Worm (Caenorhabditis elegans) whole organism, L2 larva: ENCODE measurements around the gene Y54G2A.45.

ENCODE experiments used
- C34F6.9 ChIP-seq: fragments of 150-350 bp; optimal IDR thresholded peaks from 2 replicates; lab custom pipeline; 2014; ENCODE audit warnings: missing biosample characterization, missing genetic modification characterization
- F13H6.1 ChIP-seq: sonication (generic microtip); optimal IDR thresholded peaks from 2 replicates; lab custom pipeline; 2016; ENCODE audit warnings: missing genetic modification characterization, missing compliant biosample characterization
- R02D3.7 ChIP-seq: fragments of 150-350 bp; optimal IDR thresholded peaks from 2 replicates; lab custom pipeline; 2014; ENCODE audit warnings: missing biosample characterization, missing genetic modification characterization
- alr-1 ChIP-seq: fragments of 150-350 bp; optimal IDR thresholded peaks from 2 replicates; lab custom pipeline; 2014; ENCODE audit warnings: missing biosample characterization, missing genetic modification characterization
- blmp-1 ChIP-seq: sonication (generic microtip); optimal IDR thresholded peaks from 2 replicates; lab custom pipeline; 2017; ENCODE audit warnings: missing genetic modification characterization, mild to moderate bottlenecking, missing compliant biosample characterization, antibody characterized with exemption, moderate library complexity; ENCODE audit not compliant: insufficient read depth
- ceh-82 ChIP-seq: fragments of 150-350 bp; optimal IDR thresholded peaks from 2 replicates; lab custom pipeline; 2014; ENCODE audit warnings: missing biosample characterization, missing genetic modification characterization
- crh-2 ChIP-seq: sonication (generic microtip); optimal IDR thresholded peaks from 2 replicates; lab custom pipeline; 2017; ENCODE audit warnings: missing biosample characterization, missing genetic modification characterization
- dmd-4 ChIP-seq: sonication (generic microtip); optimal IDR thresholded peaks from 2 replicates; lab custom pipeline; 2017; ENCODE audit warnings: missing biosample characterization, missing genetic modification characterization
- egl-27 ChIP-seq: sonication (generic microtip); optimal IDR thresholded peaks from 3 replicates; lab custom pipeline; 2017; ENCODE audit warnings: missing biosample characterization, missing genetic modification reagents, missing genetic modification characterization
- elt-1 ChIP-seq: fragments of 150-350 bp; optimal IDR thresholded peaks from 2 replicates; lab custom pipeline; 2014; ENCODE audit warnings: missing biosample characterization, missing genetic modification characterization
- fos-1 ChIP-seq: fragments of 150-350 bp; optimal IDR thresholded peaks from 2 replicates; lab custom pipeline; 2014; ENCODE audit warnings: missing biosample characterization, missing genetic modification characterization
- gmeb-1 ChIP-seq: fragments of 150-350 bp; optimal IDR thresholded peaks from 2 replicates; lab custom pipeline; 2014; ENCODE audit warnings: missing biosample characterization, missing genetic modification characterization
- lin-13 ChIP-seq: fragments of 150-350 bp; optimal IDR thresholded peaks from 2 replicates; lab custom pipeline; 2014; ENCODE audit warnings: missing biosample characterization, missing genetic modification reagents, missing genetic modification characterization
- lin-39 ChIP-seq: fragments of 150-350 bp; optimal IDR thresholded peaks from 2 replicates; lab custom pipeline; 2014; ENCODE audit warnings: missing biosample characterization, missing genetic modification reagents, missing genetic modification characterization
- lsy-2 ChIP-seq, 2 experiments: fragments of 150-350 bp in 1 of 2; sonication (generic microtip) in 1 of 2; optimal IDR thresholded peaks; 2 replicates each; lab custom pipeline; 2014 to 2017; ENCODE audit warnings: missing biosample characterization in 2 of 2, missing genetic modification characterization in 2 of 2
- mab-5 ChIP-seq: fragments of 150-350 bp; optimal IDR thresholded peaks from 2 replicates; lab custom pipeline; 2014; ENCODE audit warnings: missing biosample characterization, missing genetic modification characterization
- mdl-1 ChIP-seq, 2 experiments: fragments of 150-350 bp in 1 of 2; sonication (generic microtip) in 1 of 2; optimal IDR thresholded peaks; 2 replicates each; lab custom pipeline; 2017; ENCODE audit warnings: missing biosample characterization in 2 of 2, missing genetic modification characterization in 2 of 2
- nhr-12 ChIP-seq: fragments of 150-350 bp; optimal IDR thresholded peaks from 2 replicates; lab custom pipeline; 2014; ENCODE audit warnings: missing biosample characterization, missing genetic modification characterization
- nhr-21 ChIP-seq: fragments of 150-350 bp; optimal IDR thresholded peaks from 2 replicates; lab custom pipeline; 2014; ENCODE audit warnings: missing biosample characterization, missing genetic modification characterization
- nhr-237 ChIP-seq: fragments of 150-350 bp; optimal IDR thresholded peaks from 2 replicates; lab custom pipeline; 2014; ENCODE audit warnings: missing biosample characterization, missing genetic modification characterization
- nhr-25 ChIP-seq: fragments of 150-350 bp; sonication (generic microtip); optimal IDR thresholded peaks from 3 replicates; lab custom pipeline; 2014; ENCODE audit warnings: missing biosample characterization, missing genetic modification characterization
- nhr-6 ChIP-seq: fragments of 150-350 bp; optimal IDR thresholded peaks from 2 replicates; lab custom pipeline; 2014; ENCODE audit warnings: missing biosample characterization, missing genetic modification characterization
- peb-1 ChIP-seq: fragments of 150-350 bp; optimal IDR thresholded peaks from 2 replicates; lab custom pipeline; 2014; ENCODE audit warnings: missing biosample characterization, missing genetic modification characterization
- sem-4 ChIP-seq: fragments of 150-350 bp; optimal IDR thresholded peaks from 2 replicates; lab custom pipeline; 2014; ENCODE audit warnings: missing biosample characterization, missing genetic modification reagents, missing genetic modification characterization
- skn-1 ChIP-seq: sonication (generic microtip); optimal IDR thresholded peaks from 2 replicates; lab custom pipeline; 2017; ENCODE audit warnings: missing biosample characterization, missing genetic modification characterization
- sma-3 ChIP-seq: sonication (generic microtip); optimal IDR thresholded peaks from 2 replicates; lab custom pipeline; 2016; ENCODE audit warnings: missing genetic modification reagents, missing genetic modification characterization, missing compliant biosample characterization
- sma-9 ChIP-seq, 2 experiments: fragments of 150-350 bp in 1 of 2; sonication (generic microtip) in 1 of 2; optimal IDR thresholded peaks; 2 replicates each; lab custom pipeline; 2014 to 2016; ENCODE audit warnings: missing genetic modification characterization in 2 of 2, mild to moderate bottlenecking in 1 of 2, missing biosample characterization in 1 of 2, missing compliant biosample characterization in 1 of 2, missing genetic modification reagents in 1 of 2, moderate library complexity in 1 of 2
- snpc-4 ChIP-seq: fragments of 150-350 bp; optimal IDR thresholded peaks from 2 replicates; lab custom pipeline; 2014; ENCODE audit warnings: missing biosample characterization, missing genetic modification characterization
- unc-39 ChIP-seq: fragments of 150-350 bp; optimal IDR thresholded peaks from 2 replicates; lab custom pipeline; 2014; ENCODE audit warnings: missing biosample characterization, missing genetic modification characterization
- unc-55 ChIP-seq: fragments of 150-350 bp; sonication (generic microtip); optimal IDR thresholded peaks from 3 replicates; lab custom pipeline; 2014; ENCODE audit warnings: missing biosample characterization, missing genetic modification reagents, missing genetic modification characterization
- ztf-1 ChIP-seq: fragments of 200-800 bp; sonication (Bioruptor generic); conservative IDR thresholded peaks from 2 replicates; pipeline ENCODE4 v1.3.6; 2022; ENCODE audit warnings: missing genetic modification characterization, missing compliant biosample characterization

Y54G2A.45 gene

DNA sequence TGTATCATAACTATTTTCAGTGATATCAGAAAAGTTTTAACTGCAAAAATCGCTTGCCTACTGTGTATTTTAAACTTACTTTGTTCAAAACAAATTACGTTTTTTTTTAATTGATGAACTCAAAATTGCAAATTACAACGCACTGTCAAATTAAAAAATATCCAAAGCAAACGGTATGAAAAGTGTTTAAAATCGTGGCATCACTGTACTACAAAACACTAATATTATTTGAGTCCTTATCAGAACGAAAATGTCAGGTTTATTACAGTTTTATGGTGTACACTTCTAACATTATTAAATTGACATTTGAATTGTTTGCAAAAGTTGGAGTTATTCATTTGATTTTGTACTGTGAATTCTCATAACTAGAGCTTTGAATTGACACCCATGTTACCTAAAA lies 35.6 kb downstream of the Y54G2A.45 start, which contains the start of gene clec-83:
Gene clec-83 (minus strand): TSS at position 213 of the 400 bp plus-strand sequence.
- TF ChIP-seq sma-3: no peak
- no peak for TF ChIP-seq unc-39 (tag; lab: Kevin White, UChicago)
- no peak for TF ChIP-seq nhr-12
- no peak for TF ChIP-seq F13H6.1
- no peak for TF ChIP-seq sma-9 (GFP tag; optimal IDR thresholded peaks at IDR 0.05; lab: Kevin White, UChicago)
- TF ChIP-seq sma-9 (tag; optimal IDR thresholded peaks at IDR 0.05; lab: Kevin White, UChicago): no peak
- no peak for TF ChIP-seq alr-1 (tag; lab: Kevin White, UChicago)
- peak; percentile 39 for TF ChIP-seq fos-1 (tag; lab: Kevin White, UChicago)

DNA sequence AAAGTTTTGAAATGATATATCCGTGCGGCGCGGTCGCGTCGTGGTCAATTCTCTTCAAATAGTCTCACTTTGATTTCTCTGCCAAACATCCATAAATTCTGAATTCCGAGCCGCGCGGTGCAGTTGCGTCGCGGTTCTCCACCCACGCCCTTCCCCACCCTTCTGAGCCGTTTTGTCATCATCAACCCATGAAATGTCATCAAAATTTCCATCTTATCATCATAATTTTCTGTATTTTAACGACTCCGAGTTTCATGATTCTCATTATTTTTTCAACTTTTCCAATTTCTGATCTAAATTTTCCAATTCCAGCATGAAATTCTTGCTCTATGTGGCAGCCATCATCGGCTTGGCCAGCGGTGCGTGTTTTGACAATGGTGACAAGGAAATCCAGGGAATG lies 36.5 kb downstream of the Y54G2A.45 start, which contains the start of gene clec-84:
Gene clec-84 (plus strand): TSS at position 301 of the 400 bp plus-strand sequence.
- TF ChIP-seq ceh-82 (tag; lab: Kevin White, UChicago) (no peak), lin-39 (tag; lab: Kevin White, UChicago) (no peak), lsy-2 (tag; optimal IDR thresholded peaks at IDR 0.05; lab: Kevin White, UChicago) (no peak)

DNA sequence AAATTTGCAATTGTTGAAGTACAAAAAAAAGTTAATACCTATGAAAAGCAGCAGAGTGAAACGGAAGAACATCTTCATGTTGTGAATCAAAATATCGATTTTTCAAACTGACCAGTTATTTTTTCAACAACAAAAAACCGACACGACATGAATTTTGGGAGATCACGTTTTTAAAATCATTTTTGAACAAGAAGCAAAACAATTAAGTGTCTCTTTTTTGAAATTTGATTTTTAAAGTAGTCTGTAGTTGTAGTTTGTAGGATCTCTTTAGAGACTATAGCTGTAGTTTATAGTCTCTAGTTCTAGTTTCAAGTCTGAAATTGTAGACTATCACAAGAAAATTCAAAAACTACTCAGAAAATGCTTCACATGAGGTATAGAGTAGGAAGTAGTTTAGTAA lies 38.2 kb downstream of the Y54G2A.45 start, which contains the start of gene Y54G2A.15:
Gene Y54G2A.15 (minus strand): TSS at position 101 of the 400 bp plus-strand sequence.
- no peak for TF ChIP-seq sma-9 (GFP tag; optimal IDR thresholded peaks at IDR 0.05; lab: Kevin White, UChicago)
- TF ChIP-seq sma-9 (tag; optimal IDR thresholded peaks at IDR 0.05; lab: Kevin White, UChicago): no peak
- no peak for TF ChIP-seq fos-1 (tag; lab: Kevin White, UChicago)
- TF ChIP-seq skn-1 (tag; lab: Kevin White, UChicago): no peak
- no peak for TF ChIP-seq nhr-25 (tag; lab: Kevin White, UChicago)
- no peak for TF ChIP-seq mab-5 (tag; lab: Kevin White, UChicago)
- no peak for TF ChIP-seq ztf-1 (GFP tag; lab: Robert Waterston, UW)
- TF ChIP-seq elt-1 (tag; lab: Kevin White, UChicago): no peak
- TF ChIP-seq nhr-6 (tag; lab: Kevin White, UChicago): no peak
- no peak for TF ChIP-seq mdl-1 (tag; optimal IDR thresholded peaks at IDR 0.05; lab: Kevin White, UChicago)
- no peak for TF ChIP-seq crh-2 (tag; lab: Kevin White, UChicago)
- TF ChIP-seq, all 48 proteins: peak for 0

DNA sequence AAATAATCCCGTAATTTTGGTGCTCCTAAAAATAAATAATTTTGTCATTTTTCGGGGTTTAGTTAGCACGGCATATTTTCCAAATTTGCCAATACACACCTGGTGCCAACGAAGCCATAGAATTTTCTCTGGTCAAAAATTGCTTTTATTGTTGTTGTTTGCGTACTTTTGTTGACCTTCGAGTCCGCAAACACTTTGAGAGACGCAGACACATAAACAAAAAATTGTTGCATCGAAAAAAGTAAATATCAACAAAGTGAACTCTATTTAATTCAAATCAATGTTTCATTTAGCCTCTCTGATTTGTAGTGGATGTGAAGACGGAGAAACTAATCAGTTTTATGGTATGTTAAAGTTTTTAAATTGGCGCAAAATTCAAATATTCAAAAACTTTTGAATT lies 40.6 kb downstream of the Y54G2A.45 start, which contains the start of gene Y54G2A.40:
Gene Y54G2A.40 (plus strand): TSS at position 213 of the 400 bp plus-strand sequence.
- TF ChIP-seq lin-13 (peak; percentile 10), skn-1 (tag; lab: Kevin White, UChicago) (no peak), sem-4 (no peak), snpc-4 (tag; lab: Kevin White, UChicago) (no peak), nhr-237 (tag; lab: Kevin White, UChicago) (no peak), sma-3 (no peak), lin-39 (tag; lab: Kevin White, UChicago) (no peak), mdl-1 (tag; optimal IDR thresholded peaks at IDR 0.05; lab: Kevin White, UChicago) (no peak), C34F6.9 (tag; lab: Kevin White, UChicago) (peak; percentile 46), unc-55 (GFP tag; lab: Kevin White, UChicago) (peak; percentile 56), alr-1 (tag; lab: Kevin White, UChicago) (no peak), peb-1 (tag; lab: Kevin White, UChicago) (no peak), gmeb-1 (tag; lab: Kevin White, UChicago) (no peak), lsy-2 (tag; optimal IDR thresholded peaks at IDR 0.05; lab: Kevin White, UChicago) (peak in 1 of 2 experiments; percentile 72), blmp-1 (tag; lab: Kevin White, UChicago) (no peak), egl-27 (tag; lab: Kevin White, UChicago) (no peak)

DNA sequence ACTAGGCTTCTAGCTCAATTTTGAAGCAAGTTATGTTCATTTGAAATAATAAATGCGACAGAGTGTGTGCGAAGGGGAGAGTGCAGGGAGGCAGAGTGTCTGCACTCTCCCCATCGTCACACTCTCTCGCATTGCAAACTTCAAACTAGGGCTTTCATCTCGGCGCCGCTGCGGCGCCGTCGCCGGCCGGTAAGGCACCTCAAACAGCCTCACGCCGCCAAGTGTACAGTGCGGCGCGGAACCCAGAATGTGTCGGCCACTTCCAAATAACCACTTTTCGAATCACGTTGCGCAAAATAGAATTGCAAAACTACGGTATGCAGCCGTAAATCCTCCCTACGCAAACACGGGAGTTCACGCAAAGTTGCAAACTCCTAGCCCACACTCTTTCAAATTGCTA lies 43.6 kb downstream of the Y54G2A.45 start:
- TF ChIP-seq gmeb-1 (tag; lab: Kevin White, UChicago): no peak

DNA sequence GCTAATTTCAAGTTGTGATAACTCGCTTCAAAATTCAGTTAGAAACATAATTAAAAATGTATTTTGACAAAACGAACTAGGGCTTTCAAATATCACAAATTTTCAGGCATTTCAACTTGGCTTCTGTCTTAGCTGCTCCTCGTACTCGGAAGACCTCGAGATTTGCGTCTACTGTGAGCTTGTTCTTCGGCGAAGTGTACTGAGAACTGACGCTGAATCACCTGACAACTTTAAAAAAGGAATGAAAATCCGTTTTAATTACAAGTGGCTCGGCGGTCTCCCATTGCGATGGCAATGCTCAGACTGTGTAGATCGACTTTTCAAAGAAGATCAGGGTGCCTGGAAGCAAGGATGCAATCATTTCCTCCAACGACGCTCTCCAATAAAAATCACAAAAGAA lies 44.9 kb downstream of the Y54G2A.45 start, which contains the start of gene clec-85:
Gene clec-85 (plus strand): TSS at position 301 of the 400 bp plus-strand sequence.
- TF ChIP-seq lsy-2 (tag; optimal IDR thresholded peaks at IDR 0.05; lab: Kevin White, UChicago) (no peak), R02D3.7 (no peak), C34F6.9 (tag; lab: Kevin White, UChicago) (no peak), sem-4 (no peak), egl-27 (tag; lab: Kevin White, UChicago) (no peak), lin-13 (no peak), nhr-21 (tag; lab: Kevin White, UChicago) (no peak), dmd-4 (tag; lab: Kevin White, UChicago) (no peak), ztf-1 (GFP tag; lab: Robert Waterston, UW) (no peak)
